Fruit fly (Drosophila melanogaster): Measurements from ENCODE around the gene Hs2st.

DNA sequence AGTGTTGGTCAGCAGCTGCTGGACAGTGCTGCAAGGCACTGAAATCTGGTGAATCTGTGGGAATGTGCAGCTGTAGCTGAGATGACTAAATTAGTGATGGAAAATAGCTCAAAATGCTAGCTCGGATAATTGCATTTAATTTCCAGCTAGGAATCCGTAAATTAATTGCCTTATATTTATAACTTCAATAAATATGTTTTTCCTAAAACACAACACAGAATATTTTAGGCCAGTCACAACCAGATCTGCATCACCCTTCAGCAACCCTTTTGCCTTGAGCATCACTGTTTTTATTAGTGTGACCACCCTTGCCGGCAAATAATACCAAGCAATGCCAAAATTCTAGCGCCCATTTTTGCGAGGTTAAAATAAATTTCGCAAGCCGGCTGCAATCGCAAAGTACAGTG is at the start of gene Hs2st:
- no peak for TF ChIP-seq D1 (tag; optimal IDR thresholded peaks at IDR 0.05)
- TF ChIP-seq CG8159 (tag; optimal IDR thresholded peaks at IDR 0.05), result peak; percentile 85
- peak; percentile 58 for TF ChIP-seq EcR (GFP tag; optimal IDR thresholded peaks at IDR 0.05)
- TF ChIP-seq CG17806 (tag; optimal IDR thresholded peaks at IDR 0.05), result peak; percentile 82
- peak; percentile 89 for TF ChIP-seq CG15710 (tag; optimal IDR thresholded peaks at IDR 0.05)
- peak; percentile 82 for TF ChIP-seq CG8301 (tag; optimal IDR thresholded peaks at IDR 0.05)
- TF ChIP-seq Snoo (tag; optimal IDR thresholded peaks at IDR 0.05), result peak; percentile 87
- 0 out of 2 replicates have a peak, but pooled peaks have one; percentile 36 for TF ChIP-seq CG10348 (GFP tag; IDR thresholded peaks at IDR 0.05)
- TF ChIP-seq Pif1B (GFP tag; optimal IDR thresholded peaks at IDR 0.05), result no peak
- TF ChIP-seq fd96Ca (GFP tag; IDR thresholded peaks at IDR 0.05), result peak; percentile 94
- no peak for TF ChIP-seq CG13204 (GFP tag; optimal IDR thresholded peaks at IDR 0.05)
- peak; percentile 84 for TF ChIP-seq CG34367 (tag; optimal IDR thresholded peaks at IDR 0.05)
- peak; percentile 90 for TF ChIP-seq CG32121 (GFP tag; IDR thresholded peaks at IDR 0.05)
- peak; percentile 64 for TF ChIP-seq CG12605 (GFP tag; IDR thresholded peaks at IDR 0.05)
